Worm (Caenorhabditis elegans): Measurements from ENCODE around the gene B0024.4.

DNA sequence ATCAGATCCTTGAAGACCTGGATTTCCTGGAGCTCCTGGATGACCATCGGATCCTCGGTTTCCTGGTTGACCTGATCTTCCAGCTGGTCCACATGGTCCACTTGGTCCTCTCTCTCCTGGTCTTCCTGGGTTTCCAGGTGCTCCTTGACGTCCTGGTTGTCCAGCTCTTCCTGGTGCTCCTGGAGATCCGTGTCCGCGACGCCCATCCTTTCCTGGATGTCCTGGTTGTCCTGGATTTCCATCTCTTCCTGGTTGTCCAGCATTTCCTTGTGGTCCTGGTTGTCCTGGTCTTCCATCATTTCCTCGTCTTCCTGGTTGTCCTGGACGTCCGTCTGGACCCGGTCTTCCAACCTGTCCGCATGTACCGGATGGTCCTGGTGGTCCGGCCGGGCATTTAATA lies 5.4 kb upstream of the B0024.4 start:
- TF ChIP-seq ztf-11 (tag; optimal IDR thresholded peaks at IDR 0.05) (no peak), nhr-237 (tag; optimal IDR thresholded peaks at IDR 0.05) (no peak), ham-2 (GFP tag; optimal IDR thresholded peaks at IDR 0.05) (no peak)

All from whole organism, mixed stage, embryonic.